Worm (Caenorhabditis elegans) whole organism, L4/young adult: ENCODE measurements around the gene nhr-11.

Experiments used
- W03F9.2 ChIP-seq: fragments of 150-350 bp; optimal IDR thresholded peaks from 2 replicates; lab custom pipeline; 2014; ENCODE audit warnings: missing biosample characterization, missing genetic modification characterization
- dao-5 ChIP-seq: sonication (generic microtip); optimal IDR thresholded peaks from 2 replicates; lab custom pipeline; 2016; ENCODE audit warnings: missing genotype, missing genetic modification characterization, moderate library complexity, missing compliant biosample characterization
- him-1 ChIP-seq: sonication (generic microtip); optimal IDR thresholded peaks from 2 replicates; lab custom pipeline; 2016; ENCODE audit warnings: missing genotype, missing genetic modification reagents, missing genetic modification characterization, missing compliant biosample characterization

- TF ChIP-seq him-1 (tag; lab: Kevin White, UChicago) = no peak
- no peak for TF ChIP-seq dao-5 (tag; lab: Kevin White, UChicago)
- no peak for TF ChIP-seq W03F9.2 (tag; lab: Kevin White, UChicago)
These were observed 49.0 kb upstream of the nhr-11 start, which contains the start of gene C53D6.4 for ce11 chrIV:9020840-9021239.
